Fruit fly (Drosophila melanogaster): ENCODE results near the gene CG1909.

Gene CG1909

DNA sequence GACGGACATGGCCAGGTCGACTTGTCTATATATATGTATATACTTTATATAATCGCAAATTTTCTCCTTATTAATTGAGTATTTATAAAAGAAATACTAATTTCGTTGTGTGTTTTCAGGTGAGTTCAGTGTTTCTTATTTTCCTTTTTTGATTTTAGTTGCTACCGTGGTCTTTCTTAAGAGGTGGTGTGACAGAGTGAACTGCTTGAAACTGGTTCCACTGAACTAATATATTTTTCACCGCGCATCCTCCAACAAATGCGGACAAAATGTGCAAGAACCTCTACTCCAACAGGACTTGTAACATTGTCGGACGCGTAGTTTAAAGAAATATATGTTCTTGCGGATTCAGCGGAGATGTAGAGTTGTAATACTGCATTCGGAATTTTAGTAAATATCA is at the start of gene CG1909:
Gene CG1909, plus strand, starts transcription at position 273 of the 400 bp plus-strand sequence.
- TF ChIP-seq noc (tag; optimal IDR thresholded peaks at IDR 0.05) = no peak

DNA sequence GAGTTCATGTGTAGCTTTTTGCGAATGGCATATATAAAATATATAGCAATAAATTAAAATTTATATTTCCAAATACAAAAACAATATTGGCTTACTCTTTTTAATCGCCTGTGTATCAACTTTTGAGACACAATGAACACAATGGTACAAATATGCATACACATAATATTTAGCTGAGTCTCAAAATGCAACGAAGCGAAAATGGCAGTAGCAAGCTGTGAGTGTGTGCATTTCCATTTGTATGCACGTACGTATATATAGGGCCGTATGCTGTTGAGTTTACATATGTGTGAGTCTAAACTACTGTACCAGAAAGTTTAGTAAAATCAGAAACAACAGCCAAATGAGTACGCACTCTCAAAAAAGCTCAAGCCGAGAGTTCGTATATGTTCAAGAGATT is 28.1 kb upstream of the CG1909 start:
- TF ChIP-seq noc (tag; optimal IDR thresholded peaks at IDR 0.05) = no peak

DNA sequence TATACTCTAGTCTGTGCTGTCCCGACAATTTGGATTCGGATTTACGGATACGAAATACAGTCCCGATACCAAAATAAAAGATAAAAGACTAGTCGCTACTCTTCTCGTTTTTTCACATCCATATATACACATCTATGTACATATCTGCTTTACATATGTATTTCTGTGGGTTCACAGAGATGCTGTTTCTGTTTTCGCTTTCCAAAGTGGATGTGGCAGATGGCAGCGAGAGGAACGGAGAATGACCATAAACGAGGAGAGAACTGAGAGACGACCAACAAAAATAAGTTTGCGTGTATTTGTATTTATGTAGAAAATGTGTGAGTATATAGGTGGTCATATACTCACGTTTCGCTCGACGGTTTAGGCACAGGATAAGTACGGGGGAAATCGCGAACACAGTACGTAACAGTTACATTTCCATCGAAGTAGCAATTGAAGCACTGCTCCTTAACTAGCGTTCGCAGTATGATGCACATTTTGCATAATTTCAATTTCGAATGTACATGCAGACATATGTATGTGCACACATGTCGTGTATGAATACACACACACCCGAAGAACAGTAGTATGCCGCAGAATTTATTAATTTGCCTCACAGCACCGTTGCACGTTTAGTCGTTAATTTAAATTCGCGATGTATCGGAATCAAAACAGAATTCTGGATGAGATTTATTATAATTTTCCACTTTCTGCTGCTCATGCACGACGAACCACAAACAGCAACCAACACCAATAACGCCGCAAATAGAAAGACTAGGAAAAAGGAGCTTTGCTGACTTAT is 25.6 kb upstream of the CG1909 start, which contains the start of gene Tdg:
Gene Tdg, minus strand, starts transcription at position 760 of the 784 bp plus-strand sequence.
- TF ChIP-seq noc (tag; optimal IDR thresholded peaks at IDR 0.05) = no peak

DNA sequence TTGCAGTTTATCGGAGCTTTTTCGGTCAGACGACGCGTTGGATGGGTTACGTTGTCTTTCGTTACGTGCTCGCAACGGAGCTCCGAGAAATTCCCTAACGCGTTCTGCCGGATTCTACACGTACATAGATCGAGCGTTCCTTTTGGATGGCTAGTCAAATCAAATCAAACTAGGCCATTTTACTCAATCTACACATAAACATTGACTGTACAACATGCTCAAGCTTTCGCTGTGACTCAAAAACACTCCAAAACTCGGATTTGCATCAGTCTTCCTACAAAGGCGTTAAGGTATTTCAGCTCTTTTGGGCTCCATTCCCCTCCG is 25.1 kb upstream of the CG1909 start, which contains the start of gene Pur-alpha:
Gene Pur-alpha, plus strand, starts transcription at position 138 of the 324 bp plus-strand sequence.
- no peak for TF ChIP-seq noc (tag; optimal IDR thresholded peaks at IDR 0.05)

DNA sequence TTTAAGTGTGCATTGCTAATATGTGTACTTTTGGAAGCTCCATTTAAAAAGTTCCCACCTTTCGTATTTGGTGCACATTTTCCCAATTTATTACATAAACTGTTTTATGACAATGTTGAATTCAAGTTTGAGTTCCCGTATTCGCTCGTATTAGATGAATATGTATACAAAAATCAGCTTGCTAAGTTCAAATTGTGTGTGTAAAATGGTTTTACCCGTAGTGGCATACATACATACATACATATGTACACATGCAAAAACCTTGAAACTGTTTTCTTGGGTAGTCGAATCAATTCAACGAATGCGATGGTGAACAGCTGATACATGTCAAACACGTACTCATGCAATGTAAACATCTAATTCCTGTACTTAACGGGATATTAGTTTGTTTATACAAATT is 24.5 kb upstream of the CG1909 start:
- TF ChIP-seq noc (tag; optimal IDR thresholded peaks at IDR 0.05) = no peak

DNA sequence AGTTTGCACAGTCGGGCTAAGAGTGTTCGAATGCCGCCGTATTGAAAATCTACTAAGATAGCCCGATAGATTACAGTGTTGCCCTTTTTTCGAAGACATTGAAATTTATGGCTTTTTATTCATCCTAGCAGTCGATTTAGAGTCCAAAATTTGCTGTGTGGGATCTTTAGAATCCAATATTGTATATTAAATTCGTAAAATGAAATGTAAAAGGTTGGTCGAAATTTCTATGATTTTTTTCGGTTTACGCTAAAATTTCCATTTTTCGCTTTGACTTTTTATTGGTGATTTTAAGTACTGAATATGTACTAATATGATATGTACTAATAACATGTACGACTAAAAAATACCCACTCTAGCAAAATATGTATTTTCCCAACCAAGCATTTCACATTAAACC is 15.6 kb upstream of the CG1909 start:
- no peak for TF ChIP-seq noc (tag; optimal IDR thresholded peaks at IDR 0.05)

DNA sequence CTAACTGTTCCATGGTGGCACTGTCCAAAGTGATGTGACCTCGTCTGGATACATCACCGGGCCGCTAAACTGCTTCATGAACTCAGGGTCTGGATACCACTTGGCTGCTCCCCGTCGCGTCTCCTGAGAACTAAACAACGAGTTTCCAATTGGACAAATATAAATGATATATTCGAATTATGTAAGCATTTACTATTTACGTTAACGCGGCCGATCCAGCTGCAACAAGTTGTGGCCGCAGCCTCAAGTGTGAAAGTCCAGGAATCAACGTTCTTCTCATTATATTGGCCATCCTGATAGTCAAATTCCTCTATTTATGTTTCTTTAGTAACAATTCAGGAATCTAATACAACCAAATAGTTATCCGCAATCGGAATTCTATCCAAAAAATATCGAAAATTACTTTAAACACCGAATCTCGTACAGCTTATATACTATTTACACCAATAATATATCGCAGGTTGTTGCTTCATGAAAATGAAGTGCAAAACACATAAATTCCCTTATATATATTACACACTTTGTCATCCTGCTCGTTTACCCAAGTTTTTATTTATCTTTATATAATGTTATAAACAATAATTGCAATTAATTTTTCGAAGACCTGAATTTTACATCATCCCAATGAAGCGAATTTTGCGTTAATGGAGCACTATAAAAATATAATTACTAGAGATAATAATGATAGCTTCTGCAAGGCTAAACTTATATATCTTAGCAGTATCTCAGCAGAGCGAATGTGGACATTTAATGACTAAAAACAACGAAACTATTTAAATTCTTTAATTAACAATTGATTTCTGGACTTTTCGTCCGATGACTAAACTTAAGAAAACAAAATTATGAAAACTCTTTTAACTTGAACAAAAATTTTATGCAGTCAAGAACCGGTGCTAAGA is 12.3 kb upstream of the CG1909 start:
- no peak for TF ChIP-seq noc (tag; optimal IDR thresholded peaks at IDR 0.05)

DNA sequence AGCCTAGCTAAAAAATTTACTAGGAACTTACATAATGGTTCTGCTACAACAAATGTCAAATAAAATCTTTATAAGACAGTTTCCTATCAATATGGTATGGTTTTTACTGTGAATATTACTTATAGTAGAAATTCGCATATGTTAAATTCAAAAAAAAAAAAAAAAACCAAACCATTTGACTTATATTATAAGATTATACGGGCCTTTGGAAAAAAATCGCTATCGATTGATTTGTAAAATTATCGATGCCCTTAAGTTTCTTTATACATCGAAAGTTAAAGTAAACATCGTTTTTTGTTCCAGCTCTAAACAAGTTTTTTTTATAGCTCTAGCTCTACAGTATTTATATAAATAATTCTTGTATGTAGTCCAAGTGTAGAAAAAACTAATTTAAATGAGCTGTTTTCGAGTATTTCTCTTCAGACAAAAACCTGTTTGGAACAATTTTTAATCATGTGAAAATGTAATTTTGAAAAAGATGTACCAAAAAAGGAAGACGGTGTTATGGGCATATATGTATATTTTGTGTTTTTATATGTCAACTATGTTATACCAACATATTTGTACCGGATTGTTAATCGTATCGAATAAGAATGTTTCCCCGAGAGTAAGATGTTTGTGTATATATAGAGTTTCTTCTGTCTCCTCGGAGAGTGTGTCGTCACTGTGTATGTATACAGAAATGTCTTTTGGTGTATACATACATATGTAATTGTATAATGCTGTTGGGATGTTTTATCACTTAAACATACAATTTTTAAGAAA is 11.2 kb upstream of the CG1909 start, which contains the start of the genes ND-49 and Ephrin:
Gene ND-49, minus strand, starts transcription at position 51 of the 765 bp plus-strand sequence.
Gene Ephrin, plus strand, starts transcription at position 252 of the 765 bp plus-strand sequence.
- TF ChIP-seq noc (tag; optimal IDR thresholded peaks at IDR 0.05) = no peak

DNA sequence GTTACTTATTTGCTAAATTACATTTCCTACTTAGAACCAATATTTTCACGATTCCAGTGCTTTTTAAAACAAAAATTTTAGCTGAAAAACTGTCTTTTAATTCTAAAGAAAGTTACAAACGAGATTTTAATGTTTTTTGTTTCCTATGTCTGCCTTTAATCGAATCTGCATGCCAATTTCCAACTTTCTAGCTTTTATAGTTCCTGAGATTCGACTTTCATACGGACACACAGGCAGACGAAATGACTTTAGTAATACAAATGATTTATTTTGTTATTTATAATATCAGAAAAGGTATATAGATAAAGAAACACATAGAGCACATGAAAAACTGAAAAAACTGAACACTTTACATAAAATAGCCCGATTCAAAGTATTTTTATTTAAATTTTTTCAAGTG is 6.5 kb upstream of the CG1909 start:
- no peak for TF ChIP-seq noc (tag; optimal IDR thresholded peaks at IDR 0.05)

DNA sequence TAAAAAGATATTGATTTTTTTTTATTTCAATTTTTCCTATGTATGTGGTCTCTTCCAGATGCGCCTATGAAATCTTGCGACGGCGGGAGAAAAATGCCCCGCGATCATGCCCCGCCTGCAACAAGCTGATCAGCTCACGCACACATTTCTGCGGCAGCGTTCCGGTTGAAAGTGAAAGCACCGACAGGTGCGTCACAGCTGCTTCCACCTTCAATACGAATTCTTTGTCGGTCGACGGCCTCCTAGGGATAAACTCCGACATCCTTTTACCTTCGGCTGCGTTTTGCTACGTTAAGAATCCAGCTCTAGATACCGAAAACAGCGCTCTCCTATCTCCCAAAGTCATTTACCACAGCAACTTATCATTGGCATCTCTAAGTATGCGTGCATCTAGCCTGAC is 5.6 kb downstream of the CG1909 start:
- TF ChIP-seq noc (tag; optimal IDR thresholded peaks at IDR 0.05) = no peak

DNA sequence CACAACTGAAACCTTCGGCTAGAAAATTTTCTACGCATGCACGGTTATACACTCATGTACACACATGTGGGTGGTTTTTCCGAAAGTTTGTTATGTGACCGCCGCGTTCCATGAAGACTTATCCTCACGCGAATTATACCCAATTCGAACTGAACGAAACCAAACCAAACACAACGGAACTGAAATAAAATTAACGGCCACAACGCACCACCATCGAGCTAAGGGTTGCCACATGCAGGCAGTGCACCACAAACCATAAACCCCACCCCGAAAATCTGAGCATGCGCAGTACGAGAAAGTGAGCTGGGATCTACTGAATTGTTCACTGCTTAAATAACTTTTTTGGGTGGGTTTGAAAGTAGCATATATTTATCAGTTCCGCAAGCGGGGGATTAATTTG is 24.6 kb downstream of the CG1909 start, which contains the start of gene onecut:
Gene onecut, minus strand, starts transcription at position 152 of the 400 bp plus-strand sequence.
- no peak for TF ChIP-seq noc (tag; optimal IDR thresholded peaks at IDR 0.05)

DNA sequence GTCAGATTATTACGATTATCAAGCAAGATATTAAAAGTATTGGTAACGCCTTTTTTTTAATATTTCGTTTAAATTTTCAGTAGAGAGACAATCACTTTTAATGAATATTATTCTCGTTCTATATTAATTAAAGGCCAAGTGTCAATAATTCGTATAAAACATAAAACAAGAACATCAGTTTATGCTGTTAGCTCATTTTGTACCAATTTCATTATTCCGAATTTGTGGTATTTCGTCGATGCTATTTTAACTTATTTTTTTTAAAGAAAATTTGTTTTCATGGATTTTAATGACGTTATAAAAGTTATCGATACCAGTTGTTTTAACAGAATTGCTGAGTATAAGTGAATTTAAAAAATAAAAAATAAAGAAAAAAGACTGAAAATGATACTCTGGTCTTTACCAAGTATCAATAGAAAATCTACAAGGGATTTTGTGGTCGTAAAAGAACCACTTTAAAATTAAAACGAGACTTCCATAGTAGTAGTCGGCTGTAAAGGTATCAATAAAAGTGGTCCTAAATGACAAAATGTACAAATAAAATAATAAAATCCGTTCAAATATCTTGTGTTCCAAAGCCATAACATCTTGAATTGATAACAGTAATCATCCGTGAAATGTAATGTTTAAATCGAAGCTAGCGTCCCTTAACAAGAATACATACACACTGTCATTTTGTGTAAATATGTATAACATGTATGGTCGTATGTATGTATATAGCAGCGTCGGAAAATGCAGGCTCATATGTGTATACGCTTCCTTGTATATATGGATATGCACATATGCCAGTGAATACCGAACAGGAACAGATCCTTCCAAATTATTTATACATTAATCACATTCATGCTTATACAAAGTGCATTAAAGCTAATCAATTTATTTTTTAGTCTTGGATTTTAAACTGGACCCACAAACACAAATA is 27.8 kb downstream of the CG1909 start, which contains the start of gene Eph:
Gene Eph, plus strand, starts transcription at position 287 of the 922 bp plus-strand sequence.
- TF ChIP-seq noc (tag; optimal IDR thresholded peaks at IDR 0.05) = no peak

DNA sequence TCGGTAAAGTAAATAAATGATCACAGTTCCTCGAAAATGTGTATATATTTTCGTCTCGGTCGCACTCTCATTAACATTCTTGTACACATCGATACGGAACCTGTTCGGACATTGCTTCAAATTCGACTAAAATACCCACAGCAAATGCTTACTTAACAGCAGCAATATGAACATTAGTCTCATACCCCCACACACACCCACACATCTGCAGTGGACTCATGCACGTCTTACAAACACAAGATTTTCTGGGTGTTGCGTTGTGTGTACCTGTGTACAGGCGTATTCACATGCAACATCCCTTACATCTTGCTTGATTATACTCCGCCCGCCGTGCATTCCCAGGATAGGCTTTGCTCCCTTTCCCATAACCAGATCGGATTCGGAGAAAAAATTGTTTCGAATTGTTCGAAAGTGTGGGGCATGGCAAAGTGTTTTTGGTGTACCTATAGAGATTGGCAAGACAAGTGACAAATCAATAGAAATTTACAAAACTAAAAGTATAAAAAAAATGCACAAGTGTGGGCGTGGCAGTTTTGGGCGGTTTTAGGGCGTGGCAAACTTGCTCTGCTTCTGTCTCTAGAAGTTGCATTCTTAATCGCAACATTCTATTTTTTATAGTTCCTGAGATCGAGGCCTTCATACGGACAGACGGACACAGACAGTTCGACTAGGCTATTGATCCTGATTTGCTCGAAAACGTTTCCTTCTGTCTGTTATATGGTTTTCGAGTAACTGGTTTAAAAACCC is 43.2 kb downstream of the CG1909 start, which contains the start of gene mav:
Gene mav, minus strand, starts transcription at position 134 of the 747 bp plus-strand sequence.
- no peak for TF ChIP-seq noc (tag; optimal IDR thresholded peaks at IDR 0.05)

DNA sequence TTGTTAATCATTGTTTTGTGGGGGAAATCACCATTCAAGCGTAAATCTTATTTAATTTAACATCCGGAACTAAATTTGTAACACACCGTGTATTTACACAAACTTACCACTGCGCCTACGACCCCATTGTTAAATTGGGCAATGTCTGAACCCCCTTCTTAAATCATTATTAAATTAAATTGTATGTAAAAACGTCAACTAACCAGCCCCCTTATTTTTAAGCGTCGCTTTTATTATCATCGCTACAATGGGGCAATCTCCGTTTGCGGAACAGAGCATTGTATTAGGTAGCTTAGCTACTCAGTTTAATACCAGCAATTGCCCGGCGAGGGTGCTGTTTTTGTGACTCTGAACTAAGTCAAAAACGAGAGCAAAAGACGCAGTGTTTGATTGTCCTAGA is 46.5 kb downstream of the CG1909 start, which contains the start of gene Gat:
Gene Gat, plus strand, starts transcription at position 301 of the 400 bp plus-strand sequence.
- TF ChIP-seq noc (tag; optimal IDR thresholded peaks at IDR 0.05) = no peak

Measured in whole organism, larva.